Worm (Caenorhabditis elegans): ENCODE data around the gene perm-2.

Gene perm-2

ce11 chrIV:1126490-1126889 is at the start of gene perm-2:
Gene perm-2 (plus strand): TSS chrIV:1126790.
- TF ChIP-seq mep-1 (tag; optimal IDR thresholded peaks at IDR 0.05) (no peak), hlh-1 (tag; optimal IDR thresholded peaks at IDR 0.05) (no peak), ztf-11 (tag; optimal IDR thresholded peaks at IDR 0.05) (no peak), drap-1 (GFP tag; optimal IDR thresholded peaks at IDR 0.05) (no peak), ceh-43 (GFP tag; optimal IDR thresholded peaks at IDR 0.05) (no peak), pha-4 (tag; optimal IDR thresholded peaks at IDR 0.05) (no peak), nhr-76 (tag; optimal IDR thresholded peaks at IDR 0.05) (no peak), bed-3 (GFP tag; optimal IDR thresholded peaks at IDR 0.05) (no peak), sem-2 (GFP tag; optimal IDR thresholded peaks at IDR 0.05) (no peak), nhr-237 (tag; optimal IDR thresholded peaks at IDR 0.05) (no peak), lin-13 (tag; optimal IDR thresholded peaks at IDR 0.05) (no peak), nhr-12 (tag; optimal IDR thresholded peaks at IDR 0.05) (no peak), mls-2 (tag; optimal IDR thresholded peaks at IDR 0.05) (no peak), M03D4.4 (tag; optimal IDR thresholded peaks at IDR 0.05) (no peak), ceh-39 (tag; optimal IDR thresholded peaks at IDR 0.05) (no peak), ces-1 (GFP tag; optimal IDR thresholded peaks at IDR 0.05) (no peak), blmp-1 (tag; optimal IDR thresholded peaks at IDR 0.05) (no peak)

ce11 chrIV:1086913-1087312 is 39.7 kb upstream of the perm-2 start, which contains the start of gene csn-4:
Gene csn-4 (minus strand): TSS chrIV:1087013.
- TF ChIP-seq mep-1 (tag; optimal IDR thresholded peaks at IDR 0.05) (no peak), lin-13 (tag; optimal IDR thresholded peaks at IDR 0.05) (no peak), ces-1 (GFP tag; optimal IDR thresholded peaks at IDR 0.05) (no peak), nhr-28 (tag; optimal IDR thresholded peaks at IDR 0.05) (no peak), ceh-83 (GFP tag; optimal IDR thresholded peaks at IDR 0.05) (no peak), elt-1 (tag; optimal IDR thresholded peaks at IDR 0.05; ENCODE audit: borderline replicate concordance, insufficient read depth) (no peak), mls-2 (tag; optimal IDR thresholded peaks at IDR 0.05) (no peak), ham-2 (GFP tag; optimal IDR thresholded peaks at IDR 0.05) (no peak), ztf-11 (tag; optimal IDR thresholded peaks at IDR 0.05) (no peak)

- TF ChIP-seq pha-4 (tag; optimal IDR thresholded peaks at IDR 0.05) (peak; percentile 93), hlh-1 (tag; optimal IDR thresholded peaks at IDR 0.05) (peak; percentile 63), bed-3 (GFP tag; optimal IDR thresholded peaks at IDR 0.05) (peak; percentile 12), cnd-1 (tag; optimal IDR thresholded peaks at IDR 0.05) (peak; percentile 71), lin-13 (tag; optimal IDR thresholded peaks at IDR 0.05) (peak; percentile 90), elt-1 (tag; optimal IDR thresholded peaks at IDR 0.05; ENCODE audit: borderline replicate concordance, insufficient read depth) (no peak), sptf-1 (tag; optimal IDR thresholded peaks at IDR 0.05) (peak; percentile 85), unc-120 (tag; optimal IDR thresholded peaks at IDR 0.05; ENCODE audit: poor library complexity, severe bottlenecking) (peak; percentile 21), sem-2 (GFP tag; optimal IDR thresholded peaks at IDR 0.05) (no peak), ceh-43 (GFP tag; optimal IDR thresholded peaks at IDR 0.05) (peak; percentile 77), lsy-2 (tag; optimal IDR thresholded peaks at IDR 0.05) (peak; percentile 100), mls-2 (tag; optimal IDR thresholded peaks at IDR 0.05) (peak; percentile 85), M03D4.4 (tag; optimal IDR thresholded peaks at IDR 0.05) (peak; percentile 63), snpc-4 (tag; optimal IDR thresholded peaks at IDR 0.05) (no peak), ham-2 (GFP tag; optimal IDR thresholded peaks at IDR 0.05) (peak; percentile 29), unc-39 (tag; optimal IDR thresholded peaks at IDR 0.05) (no peak), ceh-39 (tag; optimal IDR thresholded peaks at IDR 0.05) (peak; percentile 66), tbx-8 (GFP tag; optimal IDR thresholded peaks at IDR 0.05) (peak; percentile 10), unc-62 (GFP tag; optimal IDR thresholded peaks at IDR 0.05) (peak; percentile 58), nhr-237 (tag; optimal IDR thresholded peaks at IDR 0.05) (peak; percentile 91), ces-1 (GFP tag; optimal IDR thresholded peaks at IDR 0.05) (peak; percentile 81), mep-1 (tag; optimal IDR thresholded peaks at IDR 0.05) (peak; percentile 90), nhr-2 (tag; optimal IDR thresholded peaks at IDR 0.05) (peak; percentile 23), nhr-28 (tag; optimal IDR thresholded peaks at IDR 0.05) (no peak), drap-1 (GFP tag; optimal IDR thresholded peaks at IDR 0.05) (peak; percentile 78), ztf-11 (tag; optimal IDR thresholded peaks at IDR 0.05) (peak; percentile 50)
Measured at ce11 chrIV:1093870-1094564, 32.6 kb upstream of the perm-2 start, which contains the start of the genes cct-8 and Y55F3AR.2. Gene cct-8 (minus strand): TSS chrIV:1093920. Gene Y55F3AR.2 (plus strand): TSS chrIV:1094541.

ce11 chrIV:1096154-1096553 is 30.4 kb upstream of the perm-2 start:
- TF ChIP-seq sem-2 (GFP tag; optimal IDR thresholded peaks at IDR 0.05) (no peak), flh-1 (GFP tag; optimal IDR thresholded peaks at IDR 0.05) (no peak)
